Fruit fly (Drosophila melanogaster): ENCODE results near the gene FucTB.

Gene FucTB

dm6 chr2L:9430992-9431602 is at the start of gene FucTB, which contains the start of gene scat:
FucTB (minus strand) TSS chr2L:9431052.
scat (plus strand) TSS chr2L:9431405.
- TF ChIP-seq Lhr (GFP tag; optimal IDR thresholded peaks at IDR 0.05), result peak; percentile 49
- peak; percentile 67; the same call in 1 of the 2 replicates for TF ChIP-seq CG11696 (GFP tag; IDR thresholded peaks at IDR 0.05)
- peak; percentile 27 to 85 for TF ChIP-seq bsh (GFP tag; optimal IDR thresholded peaks at IDR 0.05)
- TF ChIP-seq fd102C (GFP tag; optimal IDR thresholded peaks at IDR 0.05), result no peak
- TF ChIP-seq Sry-δ (GFP tag; optimal IDR thresholded peaks at IDR 0.05), result peak; percentile 6
- peak; percentile 78 for TF ChIP-seq E2f2 (GFP tag; IDR thresholded peaks at IDR 0.05)
- TF ChIP-seq row (GFP tag; IDR thresholded peaks at IDR 0.05), result peak; percentile 94
- TF ChIP-seq CrebB (tag; optimal IDR thresholded peaks at IDR 0.05), result peak; percentile 34
- peak; percentile 86 for TF ChIP-seq Fer1 (GFP tag; optimal IDR thresholded peaks at IDR 0.05)
- peak; percentile 90 for TF ChIP-seq CG11093 (GFP tag; IDR thresholded peaks at IDR 0.05)
- TF ChIP-seq unpg (GFP tag; optimal IDR thresholded peaks at IDR 0.05), result peak; percentile 84
- TF ChIP-seq jumu (GFP tag; optimal IDR thresholded peaks at IDR 0.05), result peak; percentile 40
- peak; percentile 94 for TF ChIP-seq sob (GFP tag; IDR thresholded peaks at IDR 0.05)
- TF ChIP-seq CG10431 (GFP tag; optimal IDR thresholded peaks at IDR 0.05), result peak; percentile 65
- TF ChIP-seq Trl (optimal IDR thresholded peaks at IDR 0.05), result no peak
- TF ChIP-seq Trl (GFP tag; optimal IDR thresholded peaks at IDR 0.05), result peak; percentile 60
- peak; percentile 88 for TF ChIP-seq CG7271 (tag; optimal IDR thresholded peaks at IDR 0.05)
- TF ChIP-seq CG16813 (GFP tag; IDR thresholded peaks at IDR 0.05; ENCODE audit: partially characterized antibody), result peak; percentile 48; the same call in 1 of the 3 replicates
- peak; percentile 59 for TF ChIP-seq CG2116 (GFP tag; optimal IDR thresholded peaks at IDR 0.05)
- TF ChIP-seq CG2199 (GFP tag; IDR thresholded peaks at IDR 0.05), result no peak
- TF ChIP-seq CG13296 (GFP tag; optimal IDR thresholded peaks at IDR 0.05), result peak; percentile 83
- TF ChIP-seq scrt (GFP tag; optimal IDR thresholded peaks at IDR 0.05), result peak; percentile 66
- TF ChIP-seq Hand (GFP tag; optimal IDR thresholded peaks at IDR 0.05), result peak; percentile 47
- TF ChIP-seq grn (GFP tag; optimal IDR thresholded peaks at IDR 0.05), result no peak
- TF ChIP-seq CG30020 (tag; optimal IDR thresholded peaks at IDR 0.05), result peak; percentile 88
- TF ChIP-seq unc-4 (GFP tag; IDR thresholded peaks at IDR 0.05; ENCODE audit: partially characterized antibody), result no peak; the same call in 1 of the 2 replicates
- TF ChIP-seq tgo (GFP tag; IDR thresholded peaks at IDR 0.05), result peak; percentile 94
- TF ChIP-seq Xrp1 (GFP tag; IDR thresholded peaks at IDR 0.05), result peak; percentile 96
- TF ChIP-seq fd64A (GFP tag; optimal IDR thresholded peaks at IDR 0.05), result no peak
- peak; percentile 16 for TF ChIP-seq kni (GFP tag; optimal IDR thresholded peaks at IDR 0.05)
- peak; percentile 88 for TF ChIP-seq CG11085 (GFP tag; IDR thresholded peaks at IDR 0.05)
- peak; percentile 86 for TF ChIP-seq psq (GFP tag; optimal IDR thresholded peaks at IDR 0.05)
- TF ChIP-seq exex (tag; optimal IDR thresholded peaks at IDR 0.05), result peak; percentile 63
- TF ChIP-seq ara (GFP tag; IDR thresholded peaks at IDR 0.05), result peak; percentile 81
- TF ChIP-seq shn (GFP tag; optimal IDR thresholded peaks at IDR 0.05), result peak; percentile 54
- peak; percentile 94 for TF ChIP-seq CG10209 (GFP tag; optimal IDR thresholded peaks at IDR 0.05)
- peak; percentile 69 for TF ChIP-seq Deaf1 (tag; optimal IDR thresholded peaks at IDR 0.05)
- TF ChIP-seq CG12942 (GFP tag; optimal IDR thresholded peaks at IDR 0.05), result peak; percentile 93
- peak; percentile 96 for TF ChIP-seq Gug (GFP tag; IDR thresholded peaks at IDR 0.05)
- TF ChIP-seq CG1024 (GFP tag; IDR thresholded peaks at IDR 0.05), result peak; percentile 56; the same call in 1 of the 2 replicates
- TF ChIP-seq CG18262 (tag; optimal IDR thresholded peaks at IDR 0.05), result peak; percentile 94
- peak; percentile 15 for TF ChIP-seq CG8089 (GFP tag; optimal IDR thresholded peaks at IDR 0.05)
- peak; percentile 20 for TF ChIP-seq ac (GFP tag; optimal IDR thresholded peaks at IDR 0.05)
- peak; percentile 90 for TF ChIP-seq CG18599 (GFP tag; optimal IDR thresholded peaks at IDR 0.05)
- TF ChIP-seq nerfin-2 (GFP tag; IDR thresholded peaks at IDR 0.05; ENCODE audit: partially characterized antibody), result no peak
- peak; percentile 78 to 93 for TF ChIP-seq Hr51 (GFP tag; optimal IDR thresholded peaks at IDR 0.05)
- TF ChIP-seq Bteb2 (GFP tag; optimal IDR thresholded peaks at IDR 0.05), result peak; percentile 31
- peak; percentile 75 for TF ChIP-seq CG2875 (GFP tag; optimal IDR thresholded peaks at IDR 0.05)
- TF ChIP-seq hth (optimal IDR thresholded peaks at IDR 0.05), result no peak
- TF ChIP-seq Poxn (GFP tag; IDR thresholded peaks at IDR 0.05), result peak; percentile 75
